Worm (Caenorhabditis elegans) whole organism, L2 larva: ENCODE measurements around the gene F48G7.5.

Source experiments
- aly-2 ChIP-seq: fragments of 150-350 bp; optimal IDR thresholded peaks from 2 replicates; lab custom pipeline; 2014; ENCODE audit warnings: missing biosample characterization, missing genetic modification characterization
- blmp-1 ChIP-seq: sonication (generic microtip); optimal IDR thresholded peaks from 2 replicates; lab custom pipeline; 2017; ENCODE audit warnings: missing genetic modification characterization, mild to moderate bottlenecking, missing compliant biosample characterization, antibody characterized with exemption, moderate library complexity; ENCODE audit not compliant: insufficient read depth
- ceh-16 ChIP-seq: fragments of 150-350 bp; optimal IDR thresholded peaks from 2 replicates; lab custom pipeline; 2014; ENCODE audit warnings: missing biosample characterization, missing genetic modification characterization
- egl-27 ChIP-seq: sonication (generic microtip); optimal IDR thresholded peaks from 3 replicates; lab custom pipeline; 2017; ENCODE audit warnings: missing biosample characterization, missing genetic modification reagents, missing genetic modification characterization
- elt-1 ChIP-seq: fragments of 150-350 bp; optimal IDR thresholded peaks from 2 replicates; lab custom pipeline; 2014; ENCODE audit warnings: missing biosample characterization, missing genetic modification characterization
- nhr-237 ChIP-seq: fragments of 150-350 bp; optimal IDR thresholded peaks from 2 replicates; lab custom pipeline; 2014; ENCODE audit warnings: missing biosample characterization, missing genetic modification characterization
- nhr-77 ChIP-seq: fragments of 150-350 bp; optimal IDR thresholded peaks from 2 replicates; lab custom pipeline; 2014; ENCODE audit warnings: missing biosample characterization, missing genetic modification characterization
- peb-1 ChIP-seq: fragments of 150-350 bp; optimal IDR thresholded peaks from 2 replicates; lab custom pipeline; 2014; ENCODE audit warnings: missing biosample characterization, missing genetic modification characterization
- zag-1 ChIP-seq: fragments of 150-350 bp; optimal IDR thresholded peaks from 2 replicates; lab custom pipeline; 2014; ENCODE audit warnings: missing biosample characterization, missing genetic modification characterization

DNA sequence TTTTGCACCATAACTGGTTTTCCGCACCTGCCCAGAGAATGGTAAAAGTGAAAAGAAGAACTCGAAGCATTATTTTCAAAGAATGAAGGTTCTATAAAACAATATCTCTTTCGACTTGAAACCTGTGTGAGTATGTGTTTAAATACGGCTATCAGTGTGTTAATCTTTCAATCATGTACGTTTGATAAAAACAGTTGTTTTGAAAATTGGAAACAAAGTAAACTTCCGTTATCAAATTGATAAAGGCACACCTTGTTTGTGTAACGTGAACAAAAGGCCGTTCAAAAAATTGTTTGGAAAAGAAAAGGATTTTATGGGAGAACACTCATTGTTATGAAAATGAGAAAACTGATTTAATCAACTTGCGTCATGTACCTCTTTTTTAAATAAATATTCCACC, 3.6 kb upstream of the F48G7.5 start, which contains the start of gene F48G7.7:
- no peak for TF ChIP-seq blmp-1
- TF ChIP-seq peb-1 (tag; lab: Kevin White, UChicago): no peak
- no peak for TF ChIP-seq ceh-16 (tag; lab: Kevin White, UChicago)
- no peak for TF ChIP-seq aly-2 (tag; lab: Kevin White, UChicago)
- no peak for TF ChIP-seq zag-1
- no peak for TF ChIP-seq nhr-237 (tag; lab: Kevin White, UChicago)
- no peak for TF ChIP-seq nhr-77 (tag; lab: Kevin White, UChicago)
- no peak for TF ChIP-seq egl-27 (tag; lab: Kevin White, UChicago)
- no peak for TF ChIP-seq elt-1 (tag; lab: Kevin White, UChicago)
